Fruit fly (Drosophila melanogaster): ENCODE data around the gene CG42832.

CG42832 gene

dm6 chr3L:11648410-11648809 lies 38.5 kb downstream of the CG42832 start, which contains the start of the genes RIOK1 and Polr3H (continued):
- TF ChIP-seq run (tag; optimal IDR thresholded peaks at IDR 0.05) (no peak), MTF-1 (GFP tag; optimal IDR thresholded peaks at IDR 0.05; ENCODE audit: borderline replicate concordance) (no peak), Hr78 (GFP tag; optimal IDR thresholded peaks at IDR 0.05) (no peak), Spps (tag; optimal IDR thresholded peaks at IDR 0.05) (peak; percentile 27), Camta (GFP tag; optimal IDR thresholded peaks at IDR 0.05) (peak; percentile 75), Gug (GFP tag; IDR thresholded peaks at IDR 0.05) (peak; percentile 51; the same call in 3 of the 4 replicates), CG1233 (GFP tag; optimal IDR thresholded peaks at IDR 0.05) (peak; percentile 55), Hmr (GFP tag; optimal IDR thresholded peaks at IDR 0.05) (peak; percentile 63), Xbp1 (GFP tag; optimal IDR thresholded peaks at IDR 0.05) (peak; percentile 79), D (optimal IDR thresholded peaks at IDR 0.05) (no peak), D (GFP tag; optimal IDR thresholded peaks at IDR 0.05) (no peak), CoRest (tag; optimal IDR thresholded peaks at IDR 0.05) (no peak), CG30403 (GFP tag; optimal IDR thresholded peaks at IDR 0.05) (peak; percentile 66), Nf-YA (GFP tag; IDR thresholded peaks at IDR 0.05) (no peak), Sry-δ (GFP tag; optimal IDR thresholded peaks at IDR 0.05) (peak; percentile 62), CG18619 (GFP tag; optimal IDR thresholded peaks at IDR 0.05) (peak; percentile 27), E2f1 (GFP tag; IDR thresholded peaks at IDR 0.05) (peak; percentile 48), al (GFP tag; IDR thresholded peaks at IDR 0.05) (peak; percentile 68), ERR (GFP tag; optimal IDR thresholded peaks at IDR 0.05) (peak; percentile 56), CG32772 (GFP tag; IDR thresholded peaks at IDR 0.05) (peak; percentile 34; the same call in 1 of the 2 replicates), toy (GFP tag; IDR thresholded peaks at IDR 0.05) (no peak), pnt (GFP tag; optimal IDR thresholded peaks at IDR 0.05) (peak; percentile 32), lab (GFP tag; optimal IDR thresholded peaks at IDR 0.05) (no peak), Pdp1 (GFP tag; optimal IDR thresholded peaks at IDR 0.05) (peak in 1 of 2 experiments; percentile 10), CG4707 (GFP tag; optimal IDR thresholded peaks at IDR 0.05) (no peak), zfh1 (GFP tag; IDR thresholded peaks at IDR 0.05) (peak; percentile 48; the same call in 2 of the 3 replicates), sr (GFP tag; IDR thresholded peaks at IDR 0.05) (no peak), CG6791 (GFP tag; IDR thresholded peaks at IDR 0.05; ENCODE audit: partially characterized antibody) (no peak), insv (GFP tag; optimal IDR thresholded peaks at IDR 0.05) (no peak), CG10209 (GFP tag; optimal IDR thresholded peaks at IDR 0.05) (no peak), CG16813 (GFP tag; IDR thresholded peaks at IDR 0.05; ENCODE audit: partially characterized antibody) (no peak), CG15011 (GFP tag; optimal IDR thresholded peaks at IDR 0.05) (peak; percentile 37), H2.0 (GFP tag; IDR thresholded peaks at IDR 0.05) (peak; percentile 74), CG6854 (GFP tag; optimal IDR thresholded peaks at IDR 0.05) (no peak), ap (GFP tag; IDR thresholded peaks at IDR 0.05) (peak; percentile 42; the same call in 1 of the 2 replicates), pros (GFP tag; optimal IDR thresholded peaks at IDR 0.05) (no peak), Ravus (GFP tag; IDR thresholded peaks at IDR 0.05) (no peak; the same call in 1 of the 2 replicates), Eip74EF (GFP tag; optimal IDR thresholded peaks at IDR 0.05) (no peak), Aef1 (GFP tag; IDR thresholded peaks at IDR 0.05) (peak; percentile 61; the same call in 2 of the 3 replicates), CG2120 (GFP tag; optimal IDR thresholded peaks at IDR 0.05) (peak; percentile 89), disco-r (GFP tag; optimal IDR thresholded peaks at IDR 0.05) (peak; percentile 27), CG15479 (GFP tag; optimal IDR thresholded peaks at IDR 0.05) (peak; percentile 52), caup (GFP tag; optimal IDR thresholded peaks at IDR 0.05; ENCODE audit: severe bottlenecking) (no peak), CG14050 (GFP tag; IDR thresholded peaks at IDR 0.05) (peak; percentile 38; the same call in 1 of the 3 replicates), sd (tag; optimal IDR thresholded peaks at IDR 0.05) (no peak), Xrp1 (GFP tag; IDR thresholded peaks at IDR 0.05) (peak; percentile 67; the same call in 1 of the 2 replicates), TFAM (GFP tag; optimal IDR thresholded peaks at IDR 0.05) (no peak), CG8388 (GFP tag; optimal IDR thresholded peaks at IDR 0.05) (peak; percentile 48), sug (tag; optimal IDR thresholded peaks at IDR 0.05) (no peak), cad (GFP tag; optimal IDR thresholded peaks at IDR 0.05) (no peak)

All from whole organism, embryonic.